Worm (Caenorhabditis elegans) whole organism, young adult: Measurements from ENCODE around the gene D2085.7.

ENCODE experiments used
- F10E7.11 ChIP-seq: sonication (generic microtip); optimal IDR thresholded peaks from 2 replicates; lab custom pipeline; 2017; ENCODE audit warnings: mild to moderate bottlenecking, missing genetic modification characterization, moderate library complexity, missing compliant biosample characterization
- F23B12.7 ChIP-seq: sonication (generic microtip); optimal IDR thresholded peaks from 2 replicates; lab custom pipeline; 2017; ENCODE audit warnings: missing genetic modification characterization, mild to moderate bottlenecking, missing compliant biosample characterization, antibody characterized with exemption, moderate library complexity; ENCODE audit not compliant: insufficient read depth
- F37B4.10 ChIP-seq: fragments of 200-800 bp; sonication (Bioruptor generic); IDR thresholded peaks from 2 replicates; pipeline ENCODE4 v1.3.6; 2022; ENCODE audit warnings: missing genetic modification characterization, missing compliant biosample characterization
- F57A8.1 ChIP-seq: fragments of 200-800 bp; sonication (Bioruptor generic); optimal IDR thresholded peaks from 2 replicates; lab custom pipeline; 2018; ENCODE audit warnings: mild to moderate bottlenecking, missing genetic modification characterization, moderate library complexity, missing compliant biosample characterization
- K11D2.4 ChIP-seq: fragments of 200-800 bp; sonication (Bioruptor generic); IDR thresholded peaks from 2 replicates; pipeline ENCODE4 v1.3.6; 2022; ENCODE audit warnings: missing genetic modification reagents, missing genetic modification characterization, missing compliant biosample characterization
- T07F8.4 ChIP-seq: sonication (generic microtip); optimal IDR thresholded peaks from 2 replicates; lab custom pipeline; 2016; ENCODE audit warnings: mild to moderate bottlenecking, missing genetic modification characterization, moderate library complexity, missing compliant biosample characterization
- Y53F4B.3 ChIP-seq: fragments of 200-800 bp; sonication (Bioruptor generic); IDR thresholded peaks from 2 replicates; pipeline ENCODE4 v1.3.6; 2022; ENCODE audit warnings: missing genetic modification reagents, missing genetic modification characterization, missing compliant biosample characterization
- Y67H2A.10 ChIP-seq: fragments of 200-800 bp; sonication (Bioruptor generic); conservative IDR thresholded peaks from 2 replicates; pipeline ENCODE4 v1.3.6; 2022; ENCODE audit warnings: missing genetic modification reagents, missing genetic modification characterization, missing compliant biosample characterization
- ZK185.1 ChIP-seq: sonication (generic microtip); optimal IDR thresholded peaks from 2 replicates; lab custom pipeline; 2016; ENCODE audit warnings: mild to moderate bottlenecking, missing genetic modification characterization, missing compliant biosample characterization; ENCODE audit not compliant: poor library complexity, severe bottlenecking
- ama-1 ChIP-seq, 3 experiments: fragments of 150-350 bp in 1 of 3; sonication (generic microtip) in 2 of 3; optimal IDR thresholded peaks; 2 replicates each; lab custom pipeline; 2014 to 2018; ENCODE audit warnings: missing biosample characterization in 2 of 3, missing genetic modification characterization in 2 of 3, missing genetic modification reagents in 2 of 3
- aptf-2 ChIP-seq: fragments of 200-800 bp; sonication (Bioruptor generic); conservative IDR thresholded peaks from 2 replicates; pipeline ENCODE4 v1.3.6; 2022; ENCODE audit warnings: missing genetic modification reagents, missing genetic modification characterization, missing compliant biosample characterization
- athp-1 ChIP-seq: sonication (generic microtip); optimal IDR thresholded peaks from 2 replicates; lab custom pipeline; 2017; ENCODE audit warnings: mild to moderate bottlenecking, missing genetic modification characterization, missing compliant biosample characterization
- attf-3 ChIP-seq: fragments of 200-800 bp; sonication (Bioruptor generic); conservative IDR thresholded peaks from 2 replicates; pipeline ENCODE4 v1.3.6; 2022; ENCODE audit warnings: missing genetic modification reagents, missing genetic modification characterization, missing compliant biosample characterization
- ccch-3 ChIP-seq: fragments of 200-800 bp; sonication (Bioruptor generic); optimal IDR thresholded peaks from 2 replicates; lab custom pipeline; 2018; ENCODE audit warnings: mild to moderate bottlenecking, missing genetic modification characterization, missing compliant biosample characterization
- ceh-79 ChIP-seq: sonication (generic microtip); optimal IDR thresholded peaks from 2 replicates; lab custom pipeline; 2017; ENCODE audit warnings: mild to moderate bottlenecking, missing genetic modification characterization, missing compliant biosample characterization
- ceh-91 ChIP-seq: fragments of 200-800 bp; sonication (Bioruptor generic); IDR thresholded peaks from 2 replicates; pipeline ENCODE4 v1.3.6; 2022; ENCODE audit warnings: missing genetic modification reagents, missing genetic modification characterization, missing compliant biosample characterization
- chd-7 ChIP-seq: sonication (generic microtip); optimal IDR thresholded peaks from 2 replicates; lab custom pipeline; 2016; ENCODE audit warnings: mild to moderate bottlenecking, missing genetic modification characterization, moderate library complexity, missing compliant biosample characterization
- die-1 ChIP-seq: sonication (generic microtip); optimal IDR thresholded peaks from 2 replicates; lab custom pipeline; 2016; ENCODE audit warnings: missing genotype, mild to moderate bottlenecking, missing genetic modification characterization, missing compliant biosample characterization
- dox-1 ChIP-seq: fragments of 200-800 bp; sonication (Bioruptor generic); IDR thresholded peaks from 2 replicates; pipeline ENCODE4 v1.3.6; 2022; ENCODE audit warnings: missing genetic modification reagents, missing genetic modification characterization, missing compliant biosample characterization
- dpl-1 ChIP-seq: fragments of 150-350 bp; optimal IDR thresholded peaks from 2 replicates; lab custom pipeline; 2014; ENCODE audit warnings: missing biosample characterization, missing genetic modification reagents, missing genetic modification characterization
- efl-1 ChIP-seq: fragments of 150-350 bp; optimal IDR thresholded peaks from 2 replicates; lab custom pipeline; 2014; ENCODE audit warnings: missing biosample characterization, missing genetic modification reagents, missing genetic modification characterization
- gei-17 ChIP-seq: fragments of 200-800 bp; sonication (Bioruptor generic); optimal IDR thresholded peaks from 2 replicates; lab custom pipeline; 2018; ENCODE audit warnings: mild to moderate bottlenecking, missing genetic modification characterization, missing compliant biosample characterization
- him-1 ChIP-seq: sonication (generic microtip); optimal IDR thresholded peaks from 2 replicates; lab custom pipeline; 2016; ENCODE audit warnings: missing genotype, missing genetic modification reagents, missing genetic modification characterization, missing compliant biosample characterization
- hmg-1.2 ChIP-seq: fragments of 200-800 bp; sonication (Bioruptor generic); IDR thresholded peaks from 2 replicates; pipeline ENCODE4 v1.3.6; 2022; ENCODE audit warnings: missing genetic modification reagents, missing genetic modification characterization, missing compliant biosample characterization
- hrde-1 ChIP-seq: sonication (generic microtip); optimal IDR thresholded peaks from 2 replicates; lab custom pipeline; 2016; ENCODE audit warnings: missing genetic modification characterization, mild to moderate bottlenecking, missing compliant biosample characterization, moderate library complexity, missing genotype, missing genetic modification reagents, borderline replicate concordance
- lin-40 ChIP-seq: sonication (generic microtip); optimal IDR thresholded peaks from 2 replicates; lab custom pipeline; 2016; ENCODE audit warnings: missing genetic modification characterization, mild to moderate bottlenecking, missing compliant biosample characterization, missing genotype, missing genetic modification reagents
- lin-54 ChIP-seq: fragments of 200-800 bp; sonication (Bioruptor generic); optimal IDR thresholded peaks from 2 replicates; lab custom pipeline; 2018; ENCODE audit warnings: mild to moderate bottlenecking, missing genetic modification characterization, missing compliant biosample characterization
- madf-6 ChIP-seq: fragments of 200-800 bp; sonication (Bioruptor generic); IDR thresholded peaks from 2 replicates; pipeline ENCODE4 v1.3.6; 2022; ENCODE audit warnings: missing genetic modification reagents, missing genetic modification characterization, missing compliant biosample characterization
- mel-28 ChIP-seq: sonication (generic microtip); optimal IDR thresholded peaks from 2 replicates; lab custom pipeline; 2016; ENCODE audit warnings: borderline replicate concordance, mild to moderate bottlenecking, missing genetic modification characterization, missing compliant biosample characterization
- mes-4 ChIP-seq: sonication (generic microtip); optimal IDR thresholded peaks from 2 replicates; lab custom pipeline; 2016; ENCODE audit warnings: missing genotype, missing genetic modification characterization, missing compliant biosample characterization
- nfyb-1 ChIP-seq: fragments of 200-800 bp; sonication (Bioruptor generic); IDR thresholded peaks from 2 replicates; pipeline ENCODE4 v1.3.6; 2022; ENCODE audit warnings: missing genetic modification reagents, missing genetic modification characterization, missing compliant biosample characterization
- nhr-120 ChIP-seq: fragments of 200-800 bp; sonication (Bioruptor generic); IDR thresholded peaks from 2 replicates; pipeline ENCODE4 v1.3.6; 2022; ENCODE audit warnings: missing genetic modification characterization, missing compliant biosample characterization
- nhr-179 ChIP-seq: sonication (generic microtip); optimal IDR thresholded peaks from 2 replicates; lab custom pipeline; 2016; ENCODE audit warnings: mild to moderate bottlenecking, missing genetic modification characterization, missing compliant biosample characterization
- repo-1 ChIP-seq: sonication (generic microtip); optimal IDR thresholded peaks from 2 replicates; lab custom pipeline; 2017; ENCODE audit warnings: mild to moderate bottlenecking, missing genetic modification characterization, missing compliant biosample characterization
- rpc-1 ChIP-seq, 2 experiments: fragments of 150-350 bp in 1 of 2; sonication (generic microtip) in 1 of 2; optimal IDR thresholded peaks; 2 replicates each; lab custom pipeline; 2014 to 2018; ENCODE audit warnings: missing biosample characterization in 1 of 2, missing genetic modification characterization in 1 of 2, missing genetic modification reagents in 1 of 2, missing genotype in 1 of 2
- snpc-1.1 ChIP-seq: sonication (generic microtip); optimal IDR thresholded peaks from 2 replicates; lab custom pipeline; 2017; ENCODE audit warnings: missing genetic modification characterization, mild to moderate bottlenecking, missing compliant biosample characterization, antibody characterized with exemption, moderate library complexity, missing genotype, missing genetic modification reagents; ENCODE audit not compliant: insufficient read depth
- snpc-1.3 ChIP-seq: sonication (generic microtip); optimal IDR thresholded peaks from 2 replicates; lab custom pipeline; 2017; ENCODE audit warnings: missing genetic modification characterization, mild to moderate bottlenecking, missing compliant biosample characterization, antibody characterized with exemption, moderate library complexity, missing genotype, missing genetic modification reagents; ENCODE audit not compliant: insufficient read depth
- snpc-4 ChIP-seq, 5 experiments: fragments of 150-350 bp in 1 of 5; sonication (generic microtip) in 4 of 5; optimal IDR thresholded peaks; 2 replicates each; lab custom pipeline; 2014 to 2018; ENCODE audit warnings: missing genetic modification characterization in 5 of 5, missing biosample characterization in 3 of 5, antibody characterized with exemption in 2 of 5, mild to moderate bottlenecking in 2 of 5, missing compliant biosample characterization in 2 of 5, missing genotype in 2 of 5, moderate library complexity in 2 of 5, missing genetic modification reagents in 1 of 5
- tbp1 ChIP-seq: fragments of 200-800 bp; sonication (Bioruptor generic); optimal IDR thresholded peaks from 2 replicates; lab custom pipeline; 2018; ENCODE audit warnings: mild to moderate bottlenecking, missing genetic modification characterization, missing compliant biosample characterization
- unc-130 ChIP-seq: sonication (generic microtip); optimal IDR thresholded peaks from 2 replicates; lab custom pipeline; 2016; ENCODE audit warnings: missing genetic modification reagents, missing genetic modification characterization, missing compliant biosample characterization
- ztf-25 ChIP-seq: fragments of 200-800 bp; sonication (Bioruptor generic); IDR thresholded peaks from 2 replicates; pipeline ENCODE4 v1.3.6; 2022; ENCODE audit warnings: missing genetic modification reagents, missing genetic modification characterization, missing compliant biosample characterization
- ztf-3 ChIP-seq: fragments of 200-800 bp; sonication (Bioruptor generic); optimal IDR thresholded peaks from 2 replicates; lab custom pipeline; 2018; ENCODE audit warnings: mild to moderate bottlenecking, missing genetic modification characterization, missing compliant biosample characterization

Gene D2085.7

ce11 chrII:8602337-8602944 is 38.7 kb upstream of the D2085.7 start, which contains the start of the genes cpf-1 and rpl-26 (continued):
- TF ChIP-seq ceh-91 (GFP tag; lab: Robert Waterston, UW) (no peak), ztf-3 (GFP tag; lab: Kevin White, UChicago) (no peak), tbp1 (GFP tag; lab: Kevin White, UChicago) (peak; percentile 33), ama-1 (optimal IDR thresholded peaks at IDR 0.05; lab: Kevin White, UChicago) (no peak), ama-1 (GFP tag; optimal IDR thresholded peaks at IDR 0.05; lab: Kevin White, UChicago) (no peak), F37B4.10 (GFP tag; lab: Robert Waterston, UW) (no peak), snpc-1.3 (tag; lab: Kevin White, UChicago) (peak; percentile 34), ZK185.1 (tag; lab: Kevin White, UChicago) (no peak), ccch-3 (GFP tag; lab: Kevin White, UChicago) (no peak), dox-1 (GFP tag; lab: Robert Waterston, UW) (no peak), efl-1 (peak; percentile 9), snpc-1.1 (tag; lab: Kevin White, UChicago) (peak; percentile 54), F23B12.7 (tag; lab: Kevin White, UChicago) (peak; percentile 30), ceh-79 (no peak), Y53F4B.3 (GFP tag; lab: Robert Waterston, UW) (no peak), repo-1 (no peak), Y67H2A.10 (GFP tag; lab: Robert Waterston, UW) (no peak), hmg-1.2 (peak; percentile 28; the same call in 1 of the 2 replicates)

- TF ChIP-seq die-1 (peak; percentile 37), nhr-179 (tag; lab: Kevin White, UChicago) (no peak), F23B12.7 (tag; lab: Kevin White, UChicago) (peak; percentile 61), mes-4 (tag; lab: Kevin White, UChicago) (no peak), chd-7 (no peak), aptf-2 (GFP tag; lab: Robert Waterston, UW) (no peak), unc-130 (GFP tag; lab: Kevin White, UChicago) (peak; percentile 69), madf-6 (GFP tag; lab: Robert Waterston, UW) (peak; percentile 85), attf-3 (GFP tag; lab: Robert Waterston, UW) (no peak), athp-1 (tag; lab: Kevin White, UChicago) (peak; percentile 40), ZK185.1 (tag; lab: Kevin White, UChicago) (peak; percentile 55), snpc-4 (GFP tag; optimal IDR thresholded peaks at IDR 0.05; lab: Kevin White, UChicago) (peak; percentile 49), snpc-4 (tag; optimal IDR thresholded peaks at IDR 0.05; lab: Kevin White, UChicago) (peak in 3 of 4 experiments; percentile 29 to 81 (median 42)), F10E7.11 (no peak), nhr-120 (no peak), F57A8.1 (GFP tag; lab: Kevin White, UChicago) (no peak), him-1 (tag; lab: Kevin White, UChicago) (no peak), hrde-1 (tag; lab: Kevin White, UChicago) (peak; percentile 92), ccch-3 (GFP tag; lab: Kevin White, UChicago) (no peak), T07F8.4 (tag; lab: Kevin White, UChicago) (no peak), lin-40 (tag; lab: Kevin White, UChicago) (no peak), mel-28 (tag; lab: Kevin White, UChicago) (no peak), dpl-1 (GFP tag; lab: Kevin White, UChicago) (no peak), efl-1 (peak; percentile 43), nfyb-1 (GFP tag; lab: Robert Waterston, UW) (peak; percentile 39; the same call in 1 of the 2 replicates), tbp1 (GFP tag; lab: Kevin White, UChicago) (peak; percentile 36), gei-17 (GFP tag; lab: Kevin White, UChicago) (no peak), rpc-1 (optimal IDR thresholded peaks at IDR 0.05; lab: Kevin White, UChicago) (no peak), rpc-1 (tag; optimal IDR thresholded peaks at IDR 0.05; lab: Kevin White, UChicago) (peak; percentile 3), lin-54 (GFP tag; lab: Kevin White, UChicago) (peak; percentile 73), ztf-25 (GFP tag; lab: Robert Waterston, UW) (no peak), K11D2.4 (GFP tag; lab: Robert Waterston, UW) (0 out of 2 replicates have a peak, but pooled peaks have one; percentile 10)
These were observed 37.4 kb upstream of the D2085.7 start, which contains the start of gene suf-1 for ce11 chrII:8603567-8604359. TSS of gene suf-1 (plus strand) at chrII:8603846.
